Worm (Caenorhabditis elegans): ENCODE measurements around the gene F53F4.7.

- no peak for TF ChIP-seq nhr-84 (tag; optimal IDR thresholded peaks at IDR 0.05)
- TF ChIP-seq ztf-11 (tag; optimal IDR thresholded peaks at IDR 0.05) = no peak
- no peak for TF ChIP-seq lin-13 (GFP tag; optimal IDR thresholded peaks at IDR 0.05)
- TF ChIP-seq lsy-2 (tag; optimal IDR thresholded peaks at IDR 0.05) = no peak
- TF ChIP-seq unc-86 (tag; optimal IDR thresholded peaks at IDR 0.05) = no peak
- no peak for TF ChIP-seq mep-1 (tag; optimal IDR thresholded peaks at IDR 0.05)
- TF ChIP-seq swsn-7 (tag; optimal IDR thresholded peaks at IDR 0.05) = no peak
- no peak for TF ChIP-seq lir-3 (tag; optimal IDR thresholded peaks at IDR 0.05; ENCODE audit: poor library complexity)
- no peak for TF ChIP-seq egl-27 (tag; optimal IDR thresholded peaks at IDR 0.05)
- no peak for TF ChIP-seq pqm-1 (tag; optimal IDR thresholded peaks at IDR 0.05)
- no peak for TF ChIP-seq xbp-1 (tag; optimal IDR thresholded peaks at IDR 0.05)
- no peak for TF ChIP-seq snpc-4 (tag; optimal IDR thresholded peaks at IDR 0.05)
These were observed 12.9 kb downstream of the F53F4.7 start, which contains the start of gene rdy-2 for ce11 chrV:13600882-13601281.

Data from whole organism, L1 larva.